Worm (Caenorhabditis elegans): ENCODE data around the gene C30G12.6.
A peak's percentile ranks its signal among the peaks of the same experiment; 100 is the strongest.

Gene C30G12.6

ce11 chrII:7298197-7298682, 2.4 kb upstream of the C30G12.6 start, which contains the start of gene puf-8:
TSS of gene puf-8 (minus strand) at chrII:7298247.
- TF ChIP-seq eor-1 (tag; optimal IDR thresholded peaks at IDR 0.05) (no peak), elt-3 (tag; optimal IDR thresholded peaks at IDR 0.05) (no peak), ceh-9 (tag; optimal IDR thresholded peaks at IDR 0.05) (no peak), nhr-23 (tag; optimal IDR thresholded peaks at IDR 0.05) (no peak), pha-4 (tag; optimal IDR thresholded peaks at IDR 0.05) (no peak), lin-15B (tag; optimal IDR thresholded peaks at IDR 0.05) (no peak), pqm-1 (tag; optimal IDR thresholded peaks at IDR 0.05) (no peak), fkh-10 (GFP tag; optimal IDR thresholded peaks at IDR 0.05) (no peak), ztf-11 (tag; optimal IDR thresholded peaks at IDR 0.05) (no peak), nhr-67 (tag; optimal IDR thresholded peaks at IDR 0.05) (no peak), hmg-11 (tag; optimal IDR thresholded peaks at IDR 0.05) (no peak), zag-1 (tag; optimal IDR thresholded peaks at IDR 0.05) (no peak), mdl-1 (tag; optimal IDR thresholded peaks at IDR 0.05) (no peak), ztf-4 (tag; optimal IDR thresholded peaks at IDR 0.05) (no peak), ama-1 (optimal IDR thresholded peaks at IDR 0.05) (no peak), ceh-16 (tag; optimal IDR thresholded peaks at IDR 0.05) (no peak)

ce11 chrII:7289923-7290476, 5.8 kb downstream of the C30G12.6 start, which contains the start of gene C30G12.2:
TSS of gene C30G12.2 (plus strand) at chrII:7290426.
- TF ChIP-seq mml-1 (tag; optimal IDR thresholded peaks at IDR 0.05), result no peak
- TF ChIP-seq elt-2 (tag; optimal IDR thresholded peaks at IDR 0.05), result peak; percentile 85
- peak; percentile 92 for TF ChIP-seq pqm-1 (tag; optimal IDR thresholded peaks at IDR 0.05)

ce11 chrII:7287709-7288108, 8.1 kb downstream of the C30G12.6 start:
- TF ChIP-seq pqm-1 (tag; optimal IDR thresholded peaks at IDR 0.05) (no peak), fkh-10 (GFP tag; optimal IDR thresholded peaks at IDR 0.05) (no peak), nhr-25 (tag; optimal IDR thresholded peaks at IDR 0.05) (peak; percentile 68), nhr-76 (tag; optimal IDR thresholded peaks at IDR 0.05) (no peak), unc-39 (tag; optimal IDR thresholded peaks at IDR 0.05) (no peak), snpc-4 (tag; optimal IDR thresholded peaks at IDR 0.05) (no peak), ZK546.5 (tag; optimal IDR thresholded peaks at IDR 0.05) (no peak), pha-4 (tag; optimal IDR thresholded peaks at IDR 0.05) (peak; percentile 6), fkh-2 (tag; optimal IDR thresholded peaks at IDR 0.05) (no peak), aly-2 (tag; optimal IDR thresholded peaks at IDR 0.05) (no peak), ceh-82 (tag; optimal IDR thresholded peaks at IDR 0.05) (no peak), jun-1 (tag; optimal IDR thresholded peaks at IDR 0.05) (no peak), daf-12 (tag; optimal IDR thresholded peaks at IDR 0.05) (no peak), nfya-1 (tag; optimal IDR thresholded peaks at IDR 0.05; ENCODE audit: insufficient read depth) (no peak), nhr-23 (tag; optimal IDR thresholded peaks at IDR 0.05) (peak; percentile 96), unc-62 (GFP tag; optimal IDR thresholded peaks at IDR 0.05) (peak; percentile 64), lsy-12 (tag; optimal IDR thresholded peaks at IDR 0.05) (peak; percentile 37), sea-2 (GFP tag; optimal IDR thresholded peaks at IDR 0.05) (no peak), zag-1 (tag; optimal IDR thresholded peaks at IDR 0.05) (no peak), ztf-4 (tag; optimal IDR thresholded peaks at IDR 0.05) (no peak), lin-15B (tag; optimal IDR thresholded peaks at IDR 0.05) (no peak), nhr-11 (tag; optimal IDR thresholded peaks at IDR 0.05) (no peak), elt-1 (tag; optimal IDR thresholded peaks at IDR 0.05) (no peak), ceh-9 (tag; optimal IDR thresholded peaks at IDR 0.05) (no peak), elt-3 (tag; optimal IDR thresholded peaks at IDR 0.05) (peak; percentile 49 to 57 (median 50)), elt-2 (tag; optimal IDR thresholded peaks at IDR 0.05) (peak; percentile 41), nhr-67 (tag; optimal IDR thresholded peaks at IDR 0.05) (no peak), nhr-28 (tag; optimal IDR thresholded peaks at IDR 0.05) (no peak), nhr-77 (tag; optimal IDR thresholded peaks at IDR 0.05) (no peak), fos-1 (tag; optimal IDR thresholded peaks at IDR 0.05) (no peak), skn-1 (tag; optimal IDR thresholded peaks at IDR 0.05) (no peak), lin-39 (tag; optimal IDR thresholded peaks at IDR 0.05) (no peak), egl-5 (tag; optimal IDR thresholded peaks at IDR 0.05) (no peak), mml-1 (tag; optimal IDR thresholded peaks at IDR 0.05) (no peak), ama-1 (optimal IDR thresholded peaks at IDR 0.05) (no peak), ztf-11 (tag; optimal IDR thresholded peaks at IDR 0.05) (no peak), eor-1 (tag; optimal IDR thresholded peaks at IDR 0.05) (no peak), nhr-237 (tag; optimal IDR thresholded peaks at IDR 0.05) (no peak), hmg-11 (tag; optimal IDR thresholded peaks at IDR 0.05) (no peak), R02D3.7 (tag; optimal IDR thresholded peaks at IDR 0.05) (no peak), egl-27 (tag; optimal IDR thresholded peaks at IDR 0.05) (no peak), tbx-2 (tag; optimal IDR thresholded peaks at IDR 0.05) (no peak), nhr-43 (tag; optimal IDR thresholded peaks at IDR 0.05; ENCODE audit: poor library complexity, severe bottlenecking) (peak; percentile 75), ceh-16 (tag; optimal IDR thresholded peaks at IDR 0.05) (no peak)

Measured in whole organism, L3 larva.